Fruit fly (Drosophila melanogaster): ENCODE results near the gene RpS14b.

RpS14b gene

dm6 chrX:7972363-7972942, 37.8 kb downstream of the RpS14b start (continued):
- TF ChIP-seq CoRest (tag; optimal IDR thresholded peaks at IDR 0.05), result peak; percentile 86
- peak; percentile 28 for TF ChIP-seq YL-1 (GFP tag; optimal IDR thresholded peaks at IDR 0.05)
- TF ChIP-seq CrebB (tag; optimal IDR thresholded peaks at IDR 0.05), result peak; percentile 78
- peak; percentile 82 for TF ChIP-seq CG43689 (GFP tag; IDR thresholded peaks at IDR 0.05)
- peak; percentile 30 for TF ChIP-seq NC2α (GFP tag; optimal IDR thresholded peaks at IDR 0.05)
- TF ChIP-seq CG9932 (GFP tag; IDR thresholded peaks at IDR 0.05), result peak; percentile 67
- TF ChIP-seq CG4707 (GFP tag; optimal IDR thresholded peaks at IDR 0.05), result peak; percentile 77
- peak; percentile 67 for TF ChIP-seq Six4 (GFP tag; optimal IDR thresholded peaks at IDR 0.05)
- TF ChIP-seq crol (GFP tag; IDR thresholded peaks at IDR 0.05), result peak; percentile 95
- no peak for TF ChIP-seq Hr39 (optimal IDR thresholded peaks at IDR 0.05)
- TF ChIP-seq hbn (GFP tag; IDR thresholded peaks at IDR 0.05; ENCODE audit: partially characterized antibody), result no peak
- TF ChIP-seq wek (GFP tag; optimal IDR thresholded peaks at IDR 0.05), result peak; percentile 72
- TF ChIP-seq mirr (GFP tag; optimal IDR thresholded peaks at IDR 0.05), result no peak
- TF ChIP-seq CG8359 (GFP tag; optimal IDR thresholded peaks at IDR 0.05; ENCODE audit: borderline replicate concordance), result peak; percentile 78
- peak; percentile 89 for TF ChIP-seq Ptx1 (GFP tag; IDR thresholded peaks at IDR 0.05)
- TF ChIP-seq sc (optimal IDR thresholded peaks at IDR 0.05), result no peak
- TF ChIP-seq sc (GFP tag; optimal IDR thresholded peaks at IDR 0.05), result peak; percentile 80
- TF ChIP-seq CG17186 (GFP tag; optimal IDR thresholded peaks at IDR 0.05), result peak; percentile 71
- peak; percentile 13 for TF ChIP-seq sima (GFP tag; optimal IDR thresholded peaks at IDR 0.05)
- TF ChIP-seq CG7357 (GFP tag; IDR thresholded peaks at IDR 0.05), result peak; percentile 81
- peak; percentile 98 for TF ChIP-seq CG11696 (GFP tag; IDR thresholded peaks at IDR 0.05)
- TF ChIP-seq Dbx (GFP tag; IDR thresholded peaks at IDR 0.05), result peak; percentile 74
- TF ChIP-seq zen (tag; optimal IDR thresholded peaks at IDR 0.05), result peak; percentile 81
- TF ChIP-seq Ada2b (GFP tag; IDR thresholded peaks at IDR 0.05), result peak; percentile 90
- peak; percentile 78 for TF ChIP-seq Fer3 (tag; optimal IDR thresholded peaks at IDR 0.05)
- peak; percentile 21 for TF ChIP-seq CG11398 (GFP tag; optimal IDR thresholded peaks at IDR 0.05)
- peak; percentile 80 for TF ChIP-seq tio (GFP tag; optimal IDR thresholded peaks at IDR 0.05)
- peak; percentile 80 for TF ChIP-seq slbo (GFP tag; IDR thresholded peaks at IDR 0.05)
- TF ChIP-seq CG2712 (tag; optimal IDR thresholded peaks at IDR 0.05), result peak; percentile 88
- TF ChIP-seq Hand (GFP tag; optimal IDR thresholded peaks at IDR 0.05), result peak; percentile 60
- TF ChIP-seq ftz-f1 (GFP tag; optimal IDR thresholded peaks at IDR 0.05), result no peak
- peak; percentile 21 for TF ChIP-seq stwl (tag; optimal IDR thresholded peaks at IDR 0.05)
- TF ChIP-seq gsb-n (tag; optimal IDR thresholded peaks at IDR 0.05), result peak; percentile 90
- peak; percentile 94 for TF ChIP-seq ara (GFP tag; IDR thresholded peaks at IDR 0.05)
- TF ChIP-seq CG3281 (GFP tag; optimal IDR thresholded peaks at IDR 0.05), result peak; percentile 77
- TF ChIP-seq Nf-YC (tag; optimal IDR thresholded peaks at IDR 0.05), result peak; percentile 16
- peak; percentile 84 for TF ChIP-seq Rfx (GFP tag; IDR thresholded peaks at IDR 0.05)
- TF ChIP-seq ERR (GFP tag; optimal IDR thresholded peaks at IDR 0.05), result peak; percentile 20
- TF ChIP-seq Optix (GFP tag; IDR thresholded peaks at IDR 0.05), result peak; percentile 89
- peak; percentile 94 for TF ChIP-seq ken (GFP tag; IDR thresholded peaks at IDR 0.05)
- peak; percentile 83 for TF ChIP-seq MTF-1 (GFP tag; optimal IDR thresholded peaks at IDR 0.05; ENCODE audit: borderline replicate concordance)
- peak; percentile 9 for TF ChIP-seq eyg (GFP tag; optimal IDR thresholded peaks at IDR 0.05)
- peak; percentile 40 for TF ChIP-seq CG9609 (GFP tag; optimal IDR thresholded peaks at IDR 0.05)
- TF ChIP-seq CG15479 (GFP tag; optimal IDR thresholded peaks at IDR 0.05), result no peak
- TF ChIP-seq dati (GFP tag; IDR thresholded peaks at IDR 0.05), result peak; percentile 69; the same call in 1 of the 2 replicates
- peak; percentile 91 for TF ChIP-seq lmd (GFP tag; IDR thresholded peaks at IDR 0.05)
- TF ChIP-seq HmgZ (tag; optimal IDR thresholded peaks at IDR 0.05), result peak; percentile 75
- peak; percentile 95 for TF ChIP-seq CG1603 (tag; optimal IDR thresholded peaks at IDR 0.05)
- no peak for TF ChIP-seq knrl (GFP tag; IDR thresholded peaks at IDR 0.05; ENCODE audit: partially characterized antibody)
- no peak for TF ChIP-seq Poxn (GFP tag; IDR thresholded peaks at IDR 0.05)
- TF ChIP-seq CG1792 (GFP tag; optimal IDR thresholded peaks at IDR 0.05), result peak; percentile 34
